Worm (Caenorhabditis elegans) whole organism, L1 larva: Measurements from ENCODE around the gene ugt-16.
A peak's percentile ranks its signal among the peaks of the same experiment; 100 is the strongest.

Experiments
- C04F5.9 ChIP-seq: sonication (generic microtip); optimal IDR thresholded peaks from 2 replicates; lab custom pipeline; 2016; ENCODE audit warnings: missing genetic modification characterization, missing compliant biosample characterization
- C16A3.4 ChIP-seq: fragments of 150-350 bp; optimal IDR thresholded peaks from 2 replicates; lab custom pipeline; 2014; ENCODE audit warnings: missing biosample characterization, missing genetic modification characterization
- F16B12.6 ChIP-seq: fragments of 150-350 bp; optimal IDR thresholded peaks from 2 replicates; lab custom pipeline; 2014; ENCODE audit warnings: missing biosample characterization, missing genetic modification characterization
- aha-1 ChIP-seq: fragments of 150-350 bp; optimal IDR thresholded peaks from 2 replicates; lab custom pipeline; 2014; ENCODE audit warnings: missing biosample characterization, missing genetic modification characterization
- blmp-1 ChIP-seq: fragments of 150-350 bp; optimal IDR thresholded peaks from 2 replicates; lab custom pipeline; 2014; ENCODE audit warnings: missing biosample characterization, missing genetic modification characterization
- ceh-82 ChIP-seq, 3 experiments: fragments of 150-350 bp in 1 of 3; sonication (generic microtip) in 2 of 3; optimal IDR thresholded peaks; 2 replicates each; lab custom pipeline; 2014 to 2017; ENCODE audit warnings: missing biosample characterization in 3 of 3, missing genetic modification characterization in 3 of 3
- ceh-88 ChIP-seq: fragments of 200-800 bp; sonication (Bioruptor generic); IDR thresholded peaks from 2 replicates; pipeline ENCODE4 v1.3.6; 2022; ENCODE audit warnings: missing genetic modification characterization, missing compliant biosample characterization
- ceh-90 ChIP-seq: sonication (generic microtip); optimal IDR thresholded peaks from 2 replicates; lab custom pipeline; 2016; ENCODE audit warnings: missing genetic modification characterization, missing compliant biosample characterization
- ces-1 ChIP-seq: fragments of 150-350 bp; optimal IDR thresholded peaks from 2 replicates; lab custom pipeline; 2014; ENCODE audit warnings: missing biosample characterization, missing genetic modification reagents, missing genetic modification characterization
- egl-13 ChIP-seq: sonication (generic microtip); optimal IDR thresholded peaks from 2 replicates; lab custom pipeline; 2016; ENCODE audit warnings: missing genotype, missing genetic modification reagents, missing genetic modification characterization, missing compliant biosample characterization
- elt-2 ChIP-seq: sonication (generic microtip); optimal IDR thresholded peaks from 2 replicates; lab custom pipeline; 2016; ENCODE audit warnings: missing genetic modification characterization, mild to moderate bottlenecking, inconsistent platforms, missing compliant biosample characterization, missing genetic modification reagents
- fkh-10 ChIP-seq: sonication (generic microtip); optimal IDR thresholded peaks from 2 replicates; lab custom pipeline; 2017; ENCODE audit warnings: missing biosample characterization, missing genetic modification reagents, missing genetic modification characterization
- hlh-17 ChIP-seq: fragments of 200-800 bp; sonication (Bioruptor generic); optimal IDR thresholded peaks from 2 replicates; lab custom pipeline; 2018; ENCODE audit warnings: missing genetic modification characterization, mild to moderate bottlenecking, missing compliant biosample characterization, moderate library complexity, borderline replicate concordance
- hlh-4 ChIP-seq: sonication (generic microtip); optimal IDR thresholded peaks from 2 replicates; lab custom pipeline; 2016; ENCODE audit warnings: mild to moderate bottlenecking, missing genetic modification characterization, missing compliant biosample characterization
- hpl-2 ChIP-seq: fragments of 150-350 bp; optimal IDR thresholded peaks from 2 replicates; lab custom pipeline; 2014; ENCODE audit warnings: missing biosample characterization, missing genetic modification reagents, missing genetic modification characterization
- irx-1 ChIP-seq: sonication (generic microtip); optimal IDR thresholded peaks from 2 replicates; lab custom pipeline; 2016; ENCODE audit warnings: missing genetic modification characterization, missing compliant biosample characterization
- jun-1 ChIP-seq: fragments of 150-350 bp; optimal IDR thresholded peaks from 2 replicates; lab custom pipeline; 2014; ENCODE audit warnings: missing biosample characterization, missing genetic modification reagents, missing genetic modification characterization
- lin-13 ChIP-seq: fragments of 150-350 bp; optimal IDR thresholded peaks from 2 replicates; lab custom pipeline; 2014; ENCODE audit warnings: missing biosample characterization, missing genetic modification reagents, missing genetic modification characterization
- lin-14 ChIP-seq: fragments of 200-800 bp; sonication (Bioruptor generic); optimal IDR thresholded peaks from 2 replicates; lab custom pipeline; 2018; ENCODE audit warnings: mild to moderate bottlenecking, missing genetic modification characterization, moderate library complexity, missing compliant biosample characterization
- lin-35 ChIP-seq, 2 experiments: fragments of 150-350 bp; optimal IDR thresholded peaks; 2 replicates each; lab custom pipeline; 2014; ENCODE audit warnings: missing biosample characterization in 2 of 2, missing genetic modification characterization in 2 of 2, missing genetic modification reagents in 2 of 2
- lir-3 ChIP-seq: sonication (generic microtip); optimal IDR thresholded peaks from 2 replicates; lab custom pipeline; 2016; ENCODE audit warnings: mild to moderate bottlenecking, missing genetic modification characterization, moderate library complexity, missing compliant biosample characterization; ENCODE audit not compliant: poor library complexity
- lsy-2 ChIP-seq, 2 experiments: fragments of 150-350 bp; optimal IDR thresholded peaks; 2 replicates each; lab custom pipeline; 2014; ENCODE audit warnings: missing biosample characterization in 2 of 2, missing genetic modification characterization in 2 of 2
- mdl-1 ChIP-seq, 2 experiments: fragments of 150-350 bp; optimal IDR thresholded peaks; 2 replicates each; lab custom pipeline; 2014 to 2017; ENCODE audit warnings: missing biosample characterization in 2 of 2, missing genetic modification characterization in 2 of 2, inconsistent platforms in 1 of 2
- mep-1 ChIP-seq: fragments of 150-350 bp; optimal IDR thresholded peaks from 2 replicates; lab custom pipeline; 2014; ENCODE audit warnings: missing biosample characterization, missing genetic modification characterization
- nhr-11 ChIP-seq: fragments of 150-350 bp; optimal IDR thresholded peaks from 2 replicates; lab custom pipeline; 2014; ENCODE audit warnings: missing biosample characterization, missing genetic modification characterization
- nhr-19 ChIP-seq: fragments of 200-800 bp; sonication (Bioruptor generic); conservative IDR thresholded peaks from 2 replicates; pipeline ENCODE4 v1.3.6; 2022; ENCODE audit warnings: missing genetic modification characterization, missing compliant biosample characterization
- nhr-237 ChIP-seq: fragments of 150-350 bp; optimal IDR thresholded peaks from 2 replicates; lab custom pipeline; 2014; ENCODE audit warnings: missing biosample characterization, missing genetic modification characterization
- nhr-71 ChIP-seq: sonication (generic microtip); optimal IDR thresholded peaks from 2 replicates; lab custom pipeline; 2016; ENCODE audit warnings: mild to moderate bottlenecking, missing genetic modification characterization, moderate library complexity, missing compliant biosample characterization
- nhr-76 ChIP-seq: sonication (generic microtip); optimal IDR thresholded peaks from 2 replicates; lab custom pipeline; 2017; ENCODE audit warnings: missing biosample characterization, missing genetic modification characterization
- pag-3 ChIP-seq: sonication (generic microtip); optimal IDR thresholded peaks from 2 replicates; lab custom pipeline; 2017; ENCODE audit warnings: missing genetic modification characterization, mild to moderate bottlenecking, missing compliant biosample characterization, antibody characterized with exemption, borderline replicate concordance; ENCODE audit not compliant: insufficient read depth
- pqm-1 ChIP-seq: sonication (generic microtip); optimal IDR thresholded peaks from 3 replicates; lab custom pipeline; 2017; ENCODE audit warnings: missing biosample characterization, missing genetic modification characterization
- rnt-1 ChIP-seq: sonication (generic microtip); optimal IDR thresholded peaks from 2 replicates; lab custom pipeline; 2016; ENCODE audit warnings: mild to moderate bottlenecking, missing genetic modification characterization, moderate library complexity, missing compliant biosample characterization
- skn-1 ChIP-seq: fragments of 150-350 bp; optimal IDR thresholded peaks from 2 replicates; lab custom pipeline; 2014; ENCODE audit warnings: missing biosample characterization, missing genetic modification characterization
- snpc-4 ChIP-seq: fragments of 150-350 bp; optimal IDR thresholded peaks from 2 replicates; lab custom pipeline; 2014; ENCODE audit warnings: missing biosample characterization, missing genetic modification characterization
- sox-4 ChIP-seq: sonication (generic microtip); optimal IDR thresholded peaks from 2 replicates; lab custom pipeline; 2016; ENCODE audit warnings: missing genetic modification characterization, missing compliant biosample characterization
- sptf-1 ChIP-seq: fragments of 150-350 bp; optimal IDR thresholded peaks from 2 replicates; lab custom pipeline; 2014; ENCODE audit warnings: missing biosample characterization, missing genetic modification characterization
- sup-37 ChIP-seq: fragments of 200-800 bp; sonication (Bioruptor generic); optimal IDR thresholded peaks from 2 replicates; lab custom pipeline; 2018; ENCODE audit warnings: mild to moderate bottlenecking, missing genetic modification characterization, missing compliant biosample characterization
- swsn-7 ChIP-seq: sonication (generic microtip); optimal IDR thresholded peaks from 2 replicates; lab custom pipeline; 2016; ENCODE audit warnings: missing genetic modification characterization, missing compliant biosample characterization
- tbx-2 ChIP-seq: sonication (generic microtip); optimal IDR thresholded peaks from 2 replicates; lab custom pipeline; 2016; ENCODE audit warnings: missing genetic modification characterization, missing compliant biosample characterization
- unc-130 ChIP-seq: fragments of 150-350 bp; optimal IDR thresholded peaks from 2 replicates; lab custom pipeline; 2017; ENCODE audit warnings: missing biosample characterization, missing genetic modification characterization, inconsistent platforms
- unc-30 ChIP-seq: sonication (generic microtip); optimal IDR thresholded peaks from 2 replicates; lab custom pipeline; 2017; ENCODE audit warnings: missing biosample characterization, missing genetic modification characterization
- unc-62 ChIP-seq: fragments of 150-350 bp; optimal IDR thresholded peaks from 2 replicates; lab custom pipeline; 2014; ENCODE audit warnings: missing biosample characterization, missing genetic modification reagents, missing genetic modification characterization
- unc-86 ChIP-seq: sonication (generic microtip); optimal IDR thresholded peaks from 2 replicates; lab custom pipeline; 2016; ENCODE audit warnings: missing genetic modification characterization, missing compliant biosample characterization
- unc-98 ChIP-seq: fragments of 200-800 bp; sonication (Bioruptor generic); IDR thresholded peaks from 2 replicates; pipeline ENCODE4 v1.3.6; 2022; ENCODE audit warnings: missing genetic modification characterization, missing compliant biosample characterization
- vab-15 ChIP-seq: sonication (generic microtip); optimal IDR thresholded peaks from 2 replicates; lab custom pipeline; 2017; ENCODE audit warnings: missing genotype, mild to moderate bottlenecking, missing genetic modification characterization, missing compliant biosample characterization
- xbp-1 ChIP-seq: sonication (generic microtip); optimal IDR thresholded peaks from 2 replicates; lab custom pipeline; 2016; ENCODE audit warnings: missing genetic modification characterization, missing compliant biosample characterization
- zip-4 ChIP-seq: fragments of 200-800 bp; sonication (Bioruptor generic); optimal IDR thresholded peaks from 2 replicates; lab custom pipeline; 2018; ENCODE audit warnings: mild to moderate bottlenecking, missing genetic modification characterization, moderate library complexity, missing compliant biosample characterization
- ztf-11 ChIP-seq, 2 experiments: sonication (generic microtip); optimal IDR thresholded peaks; 2 replicates each; lab custom pipeline; 2016 to 2017; ENCODE audit warnings: missing genetic modification characterization in 2 of 2, missing biosample characterization in 1 of 2, missing compliant biosample characterization in 1 of 2

ugt-16 gene

ce11 chrV:12816672-12817071 is 8.2 kb upstream of the ugt-16 start:
- TF ChIP-seq snpc-4 (tag; lab: Kevin White, UChicago) = no peak
- TF ChIP-seq blmp-1 = peak; percentile 27
- TF ChIP-seq, all 84 proteins: peak for 1

DNA sequence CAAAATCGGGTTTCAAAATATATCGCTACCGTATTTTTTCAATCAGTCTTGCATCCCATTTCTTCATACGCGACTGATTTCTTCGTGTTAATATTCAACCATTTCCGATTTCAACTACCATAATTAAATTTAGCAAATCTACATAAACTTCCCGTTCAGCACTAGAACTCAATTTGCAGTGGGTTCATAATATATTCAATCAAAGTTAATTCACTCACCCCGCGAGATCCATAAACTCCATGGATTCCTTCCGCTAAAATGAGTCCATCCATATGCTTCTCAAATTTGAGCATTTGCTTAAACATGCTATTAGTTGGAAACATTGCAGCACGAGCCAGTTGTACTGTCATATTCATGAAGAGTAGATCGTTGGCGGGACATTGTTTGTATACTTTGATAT is 6.3 kb upstream of the ugt-16 start:
- no peak for TF ChIP-seq unc-86 (tag; lab: Kevin White, UChicago)
- no peak for TF ChIP-seq sup-37 (GFP tag; lab: Kevin White, UChicago)
- TF ChIP-seq unc-30 = no peak
- TF ChIP-seq unc-98 (GFP tag; lab: Robert Waterston, UW) = no peak
- no peak for TF ChIP-seq xbp-1
- no peak for TF ChIP-seq lsy-2 (tag; optimal IDR thresholded peaks at IDR 0.05; lab: Kevin White, UChicago)
- TF ChIP-seq blmp-1 = no peak
- no peak for TF ChIP-seq C04F5.9
- no peak for TF ChIP-seq elt-2 (tag; lab: Kevin White, UChicago)
- TF ChIP-seq lin-35 (GFP tag; optimal IDR thresholded peaks at IDR 0.05; lab: Kevin White, UChicago) = no peak
- TF ChIP-seq ceh-82 (tag; optimal IDR thresholded peaks at IDR 0.05; lab: Kevin White, UChicago) = no peak
- TF ChIP-seq lin-14 (GFP tag; lab: Kevin White, UChicago) = no peak
- TF ChIP-seq ces-1 (GFP tag; lab: Kevin White, UChicago) = no peak
- no peak for TF ChIP-seq nhr-11 (tag; lab: Kevin White, UChicago)
- TF ChIP-seq ceh-90 (tag; lab: Kevin White, UChicago) = no peak
- TF ChIP-seq unc-62 (GFP tag; lab: Kevin White, UChicago) = no peak
- no peak for TF ChIP-seq zip-4 (GFP tag; lab: Kevin White, UChicago)

ce11 chrV:12819155-12819554 is 5.7 kb upstream of the ugt-16 start:
- TF ChIP-seq nhr-76 = no peak
- TF ChIP-seq ceh-88 (GFP tag; lab: Robert Waterston, UW) = no peak
- peak in 1 of 2 experiments; percentile 36 for TF ChIP-seq lsy-2 (tag; optimal IDR thresholded peaks at IDR 0.05; lab: Kevin White, UChicago)
- TF ChIP-seq skn-1 (tag; lab: Kevin White, UChicago) = no peak
- no peak for TF ChIP-seq pag-3 (tag; lab: Kevin White, UChicago)
- no peak for TF ChIP-seq mdl-1 (tag; optimal IDR thresholded peaks at IDR 0.05; lab: Kevin White, UChicago)
- no peak for TF ChIP-seq lin-35 (GFP tag; optimal IDR thresholded peaks at IDR 0.05; lab: Kevin White, UChicago)
- TF ChIP-seq nhr-71 (tag; lab: Kevin White, UChicago) = peak; percentile 56
- no peak for TF ChIP-seq nhr-19 (GFP tag; lab: Robert Waterston, UW)
- TF ChIP-seq C04F5.9 = no peak
- no peak for TF ChIP-seq irx-1 (tag; lab: Kevin White, UChicago)
- TF ChIP-seq egl-13 (tag; lab: Kevin White, UChicago) = peak; percentile 5
- no peak for TF ChIP-seq nhr-237 (tag; lab: Kevin White, UChicago)
- peak; percentile 53 for TF ChIP-seq lir-3 (tag; lab: Kevin White, UChicago)
- no peak for TF ChIP-seq ztf-11 (tag; optimal IDR thresholded peaks at IDR 0.05; lab: Kevin White, UChicago)
- TF ChIP-seq unc-62 (GFP tag; lab: Kevin White, UChicago) = no peak
- TF ChIP-seq rnt-1 = no peak
- TF ChIP-seq F16B12.6 = no peak
- TF ChIP-seq sox-4 = no peak
- no peak for TF ChIP-seq hpl-2 (GFP tag; lab: Kevin White, UChicago)
- TF ChIP-seq jun-1 (tag; lab: Kevin White, UChicago) = no peak
- TF ChIP-seq pqm-1 (tag; lab: Kevin White, UChicago) = no peak
- no peak for TF ChIP-seq C16A3.4 (tag; lab: Kevin White, UChicago)
- TF ChIP-seq sptf-1 = no peak
- peak; percentile 81 for TF ChIP-seq lin-14 (GFP tag; lab: Kevin White, UChicago)
- no peak for TF ChIP-seq mep-1
- TF ChIP-seq ces-1 (GFP tag; lab: Kevin White, UChicago) = no peak
- TF ChIP-seq xbp-1 = peak; percentile 21
- no peak for TF ChIP-seq nhr-11 (tag; lab: Kevin White, UChicago)
- no peak for TF ChIP-seq tbx-2 (tag; lab: Kevin White, UChicago)
- no peak for TF ChIP-seq vab-15
- no peak for TF ChIP-seq hlh-17
- no peak for TF ChIP-seq hlh-4 (tag; lab: Kevin White, UChicago)
- peak; percentile 15 for TF ChIP-seq swsn-7 (tag; lab: Kevin White, UChicago)
- no peak for TF ChIP-seq aha-1 (tag; lab: Kevin White, UChicago)
- peak; percentile 42 for TF ChIP-seq fkh-10 (GFP tag; lab: Kevin White, UChicago)
- TF ChIP-seq snpc-4 (tag; lab: Kevin White, UChicago) = peak; percentile 25
- TF ChIP-seq lin-13 (GFP tag; lab: Kevin White, UChicago) = no peak
- no peak for TF ChIP-seq unc-130 (tag; lab: Kevin White, UChicago)
- TF ChIP-seq ceh-90 (tag; lab: Kevin White, UChicago) = no peak
